Fruit fly (Drosophila melanogaster) whole organism, embryonic: ENCODE measurements around the gene CG31388.

ENCODE experiments used
- Antp ChIP-seq: fragments of 200-800 bp; sonication (Bioruptor generic); optimal IDR thresholded peaks from 3 replicates; lab custom pipeline; 2016; ENCODE audit warnings: missing biosample characterization, missing genetic modification characterization
- Awh ChIP-seq: fragments of 200-800 bp; sonication (Bioruptor generic); IDR thresholded peaks from 2 replicates; pipeline ENCODE4, ENCODE4 v1.3.6; 2022; ENCODE audit warnings: missing biosample characterization, missing genetic modification characterization
- Blimp-1 ChIP-seq: fragments of 200-800 bp; sonication (Bioruptor generic); optimal IDR thresholded peaks from 3 replicates; lab custom pipeline; 2018; ENCODE audit warnings: missing biosample characterization, missing genetic modification characterization, mild to moderate bottlenecking, moderate library complexity, missing genetic modification reagents
- CG10209 ChIP-seq: fragments of 200-800 bp; sonication (Bioruptor generic); optimal IDR thresholded peaks from 3 replicates; lab custom pipeline; 2017; ENCODE audit warnings: missing biosample characterization, mild to moderate bottlenecking, missing genetic modification characterization, missing genetic modification reagents
- CG11723 ChIP-seq: fragments of 200-800 bp; sonication (Bioruptor generic); optimal IDR thresholded peaks from 2 replicates; lab custom pipeline; 2017; ENCODE audit warnings: missing biosample characterization, mild to moderate bottlenecking, missing genetic modification characterization
- CG15514 ChIP-seq: fragments of 200-800 bp; sonication (Bioruptor generic); optimal IDR thresholded peaks from 3 replicates; lab custom pipeline; 2017; ENCODE audit warnings: missing biosample characterization, missing genetic modification characterization, mild to moderate bottlenecking, moderate library complexity, missing genetic modification reagents
- CG16815 ChIP-seq: fragments of 200-800 bp; sonication (Bioruptor generic); optimal IDR thresholded peaks from 3 replicates; lab custom pipeline; 2017; ENCODE audit warnings: missing biosample characterization, mild to moderate bottlenecking, missing genetic modification characterization
- CG18476 ChIP-seq: fragments of 200-800 bp; sonication (Bioruptor generic); optimal IDR thresholded peaks from 2 replicates; lab custom pipeline; 2016; ENCODE audit warnings: missing biosample characterization, mild to moderate bottlenecking, missing genetic modification characterization
- CG18599 ChIP-seq: fragments of 200-800 bp; sonication (Bioruptor generic); optimal IDR thresholded peaks from 3 replicates; lab custom pipeline; 2017; ENCODE audit warnings: missing biosample characterization, missing genetic modification characterization, mild to moderate bottlenecking, moderate library complexity, missing genetic modification reagents
- CG2202 ChIP-seq: fragments of 200-800 bp; sonication (Bioruptor generic); optimal IDR thresholded peaks from 2 replicates; lab custom pipeline; 2018; ENCODE audit warnings: missing biosample characterization, mild to moderate bottlenecking, missing genetic modification characterization
- CG2678 ChIP-seq: fragments of 200-800 bp; sonication (Bioruptor generic); optimal IDR thresholded peaks from 3 replicates; lab custom pipeline; 2019; ENCODE audit warnings: missing biosample characterization, mild to moderate bottlenecking, missing genetic modification characterization, moderate library complexity
- CG4282 ChIP-seq: fragments of 200-800 bp; sonication (Bioruptor generic); optimal IDR thresholded peaks from 2 replicates; lab custom pipeline; 2016; ENCODE audit warnings: missing biosample characterization, missing genetic modification characterization
- CG4328 ChIP-seq: fragments of 200-800 bp; sonication (Bioruptor generic); optimal IDR thresholded peaks from 3 replicates; lab custom pipeline; 2017; ENCODE audit warnings: missing biosample characterization, missing genetic modification reagents, missing genetic modification characterization
- CG5180 ChIP-seq: fragments of 200-800 bp; sonication (Bioruptor generic); optimal IDR thresholded peaks from 3 replicates; lab custom pipeline; 2017; ENCODE audit warnings: missing biosample characterization, missing genetic modification characterization, mild to moderate bottlenecking, moderate library complexity, missing genetic modification reagents
- CG6791 ChIP-seq: fragments of 200-800 bp; sonication (Bioruptor generic); IDR thresholded peaks from 3 replicates; pipeline ENCODE4 v1.3.6; 2022; ENCODE audit warnings: missing biosample characterization, missing genetic modification characterization; ENCODE audit not compliant: partially characterized antibody
- CG6813 ChIP-seq: fragments of 200-800 bp; sonication (Bioruptor generic); optimal IDR thresholded peaks from 2 replicates; lab custom pipeline; 2017; ENCODE audit warnings: missing biosample characterization, missing genetic modification characterization, mild to moderate bottlenecking, moderate library complexity, missing genetic modification reagents
- Camta ChIP-seq: fragments of 200-800 bp; sonication (Bioruptor generic); optimal IDR thresholded peaks from 2 replicates; lab custom pipeline; 2016; ENCODE audit warnings: missing biosample characterization, missing genetic modification characterization
- CoRest ChIP-seq: fragments of 200-800 bp; sonication (Bioruptor generic); optimal IDR thresholded peaks from 3 replicates; lab custom pipeline; 2018; ENCODE audit warnings: missing biosample characterization, mild to moderate bottlenecking, missing genetic modification characterization, moderate library complexity
- Dek ChIP-seq: fragments of 200-800 bp; sonication (Bioruptor generic); optimal IDR thresholded peaks from 3 replicates; lab custom pipeline; 2019; ENCODE audit warnings: missing biosample characterization, mild to moderate bottlenecking, missing genetic modification characterization, moderate library complexity
- Dip2 ChIP-seq: fragments of 200-800 bp; sonication (Bioruptor generic); IDR thresholded peaks from 2 replicates; pipeline ENCODE4 v1.3.6; 2022; ENCODE audit warnings: missing biosample characterization, missing genetic modification characterization
- Dll ChIP-seq: fragments of 200-800 bp; sonication (Bioruptor generic); IDR thresholded peaks from 4 replicates; pipeline ENCODE4 v1.3.6; 2022; ENCODE audit warnings: missing biosample characterization, missing genetic modification characterization; ENCODE audit not compliant: partially characterized antibody
- Dp ChIP-seq: fragments of 200-800 bp; sonication (Bioruptor generic); optimal IDR thresholded peaks from 2 replicates; lab custom pipeline; 2018; ENCODE audit warnings: missing biosample characterization, mild to moderate bottlenecking, missing genetic modification characterization, moderate library complexity
- HLH3B ChIP-seq: fragments of 200-800 bp; sonication (Bioruptor generic); IDR thresholded peaks from 2 replicates; pipeline ENCODE4 v1.3.6; 2022; ENCODE audit warnings: missing biosample characterization, missing genetic modification characterization
- Hmr ChIP-seq: fragments of 200-800 bp; sonication (Bioruptor generic); optimal IDR thresholded peaks from 3 replicates; lab custom pipeline; 2017; ENCODE audit warnings: mild to moderate bottlenecking, missing biosample characterization, missing genetic modification reagents, missing genetic modification characterization
- Lpt ChIP-seq: fragments of >200 bp; optimal IDR thresholded peaks from 2 replicates; lab custom pipeline; 2018; ENCODE audit warnings: missing biosample characterization, missing genetic modification characterization
- NC2α ChIP-seq: fragments of 200-800 bp; sonication (Bioruptor generic); optimal IDR thresholded peaks from 2 replicates; lab custom pipeline; 2016; ENCODE audit warnings: missing biosample characterization, missing genetic modification characterization
- Opbp ChIP-seq: fragments of 200-800 bp; sonication (Bioruptor generic); IDR thresholded peaks from 3 replicates; pipeline ENCODE4 v1.3.6; 2022; ENCODE audit warnings: missing biosample characterization, missing genetic modification characterization; ENCODE audit not compliant: partially characterized antibody
- Spps ChIP-seq: fragments of 200-800 bp; sonication (Bioruptor generic); optimal IDR thresholded peaks from 2 replicates; lab custom pipeline; 2018; ENCODE audit warnings: missing biosample characterization, mild to moderate bottlenecking, missing genetic modification characterization
- Trl ChIP-seq, 3 experiments: fragments of >200 bp in 2 of 3; fragments of 200-800 bp in 1 of 3; sonication (Bioruptor generic) in 1 of 3; optimal IDR thresholded peaks; 2 replicates in 1 of 3; 3 replicates in 2 of 3; lab custom pipeline; 2016 to 2017; ENCODE audit warnings: missing biosample characterization in 1 of 3, missing genetic modification characterization in 1 of 3
- Usf ChIP-seq: fragments of 200-800 bp; sonication (Bioruptor generic); optimal IDR thresholded peaks from 2 replicates; lab custom pipeline; 2017; ENCODE audit warnings: missing genotype, missing biosample characterization, missing genetic modification characterization
- ab ChIP-seq: fragments of 200-800 bp; sonication (Bioruptor generic); optimal IDR thresholded peaks from 2 replicates; lab custom pipeline; 2016; ENCODE audit warnings: missing biosample characterization, missing genetic modification characterization
- cad ChIP-seq: fragments of >200 bp; optimal IDR thresholded peaks from 2 replicates; lab custom pipeline; 2017; ENCODE audit warnings: missing biosample characterization, missing genetic modification characterization
- cas ChIP-seq: fragments of 200-800 bp; sonication (Bioruptor generic); IDR thresholded peaks from 2 replicates; pipeline ENCODE4 v1.3.6; 2022; ENCODE audit warnings: missing biosample characterization, missing genetic modification characterization
- dan ChIP-seq: fragments of 200-800 bp; sonication (Bioruptor generic); IDR thresholded peaks from 2 replicates; pipeline ENCODE4 v1.3.6; 2022; ENCODE audit warnings: missing biosample characterization, missing genetic modification characterization
- dpn ChIP-seq, 2 experiments: fragments of 200-800 bp; sonication (Bioruptor generic); optimal IDR thresholded peaks; 3 replicates each; lab custom pipeline; 2016; ENCODE audit warnings: missing biosample characterization in 2 of 2, missing genetic modification characterization in 2 of 2
- fu2 ChIP-seq: fragments of 200-800 bp; sonication (Bioruptor generic); optimal IDR thresholded peaks from 2 replicates; lab custom pipeline; 2016; ENCODE audit warnings: missing biosample characterization, missing genetic modification characterization
- h ChIP-seq: fragments of >200 bp; optimal IDR thresholded peaks from 2 replicates; lab custom pipeline; 2017
- hb ChIP-seq: fragments of 200-800 bp; sonication (Bioruptor generic); IDR thresholded peaks from 3 replicates; pipeline ENCODE4 v1.3.6; 2022; ENCODE audit warnings: missing biosample characterization, missing genetic modification characterization; ENCODE audit not compliant: partially characterized antibody
- hkb ChIP-seq, 2 experiments: fragments of 200-800 bp in 1 of 2; fragments of >200 bp in 1 of 2; sonication (Bioruptor generic) in 1 of 2; IDR thresholded peaks in 1 of 2; optimal IDR thresholded peaks in 1 of 2; 2 replicates each; pipeline versions ENCODE4 v1.3.6 to Lab custom; 2017 to 2022; ENCODE audit warnings: missing biosample characterization in 1 of 2, missing genetic modification characterization in 1 of 2
- inv ChIP-seq: fragments of 200-800 bp; sonication (Bioruptor generic); IDR thresholded peaks from 2 replicates; pipeline ENCODE4 v1.3.6; 2022; ENCODE audit warnings: missing biosample characterization, missing genetic modification characterization; ENCODE audit not compliant: partially characterized antibody
- lbe ChIP-seq: fragments of 200-800 bp; sonication (Bioruptor generic); optimal IDR thresholded peaks from 2 replicates; lab custom pipeline; 2016; ENCODE audit warnings: missing biosample characterization, mild to moderate bottlenecking, missing genetic modification characterization
- psq ChIP-seq: fragments of 200-800 bp; sonication (Bioruptor generic); optimal IDR thresholded peaks from 2 replicates; lab custom pipeline; 2017; ENCODE audit warnings: missing biosample characterization, missing genetic modification characterization
- ro ChIP-seq: fragments of 200-800 bp; sonication (Bioruptor generic); IDR thresholded peaks from 2 replicates; pipeline ENCODE4 v1.3.6; 2022; ENCODE audit warnings: missing biosample characterization, missing genetic modification characterization
- row ChIP-seq: fragments of 200-800 bp; sonication (Bioruptor generic); IDR thresholded peaks from 3 replicates; pipeline ENCODE4 v1.3.6; 2022; ENCODE audit warnings: missing biosample characterization, missing genetic modification characterization
- sc ChIP-seq, 3 experiments: fragments of >200 bp in 2 of 3; fragments of 200-800 bp in 1 of 3; sonication (Bioruptor generic) in 1 of 3; optimal IDR thresholded peaks; 2 replicates in 2 of 3; 3 replicates in 1 of 3; lab custom pipeline; 2017; ENCODE audit warnings: mild to moderate bottlenecking in 1 of 3, missing biosample characterization in 1 of 3, missing genetic modification characterization in 1 of 3, missing genetic modification reagents in 1 of 3
- sim ChIP-seq: fragments of 200-800 bp; sonication (Bioruptor generic); IDR thresholded peaks from 2 replicates; pipeline ENCODE4 v1.3.6; 2022; ENCODE audit warnings: missing biosample characterization, missing genetic modification characterization
- sna ChIP-seq: fragments of 200-800 bp; sonication (Bioruptor generic); IDR thresholded peaks from 2 replicates; pipeline ENCODE4 v1.3.6; 2022; ENCODE audit warnings: missing biosample characterization, missing genetic modification characterization; ENCODE audit not compliant: partially characterized antibody
- stc ChIP-seq: fragments of 200-800 bp; sonication (Bioruptor generic); IDR thresholded peaks from 2 replicates; pipeline ENCODE4 v1.3.6; 2022; ENCODE audit warnings: missing biosample characterization, missing genetic modification characterization
- trh ChIP-seq: fragments of 200-800 bp; sonication (Bioruptor generic); optimal IDR thresholded peaks from 2 replicates; lab custom pipeline; 2016; ENCODE audit warnings: missing biosample characterization, missing genetic modification characterization

The CG31388 gene

DNA sequence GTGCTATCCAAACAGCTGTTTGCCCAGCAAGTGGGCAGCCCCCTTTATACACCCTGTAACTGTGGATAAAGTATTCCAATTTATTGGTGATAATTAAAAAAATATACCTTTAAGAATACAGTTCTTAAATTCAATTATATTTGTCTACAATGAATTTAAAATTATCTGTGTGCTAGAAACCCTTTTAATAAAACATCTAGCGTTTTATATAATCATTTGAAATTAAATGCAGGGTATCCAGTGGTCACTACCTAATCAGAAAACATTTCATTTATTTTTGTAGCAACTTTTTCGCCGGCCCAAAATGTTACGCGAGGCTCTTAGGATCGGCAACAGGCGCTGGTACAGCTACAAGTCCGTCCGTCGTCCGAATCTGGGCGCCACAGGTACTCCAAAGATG is 11.1 kb upstream of the CG31388 start, which contains the start of gene CG17726 (continued):
- TF ChIP-seq Awh (GFP tag; lab: Robert Waterston, UW) = peak; percentile 99
- no peak for TF ChIP-seq Trl (optimal IDR thresholded peaks at IDR 0.05; lab: Kevin White, UChicago)
- TF ChIP-seq Trl (GFP tag; optimal IDR thresholded peaks at IDR 0.05; lab: Kevin White, UChicago) = peak; percentile 88
- peak; percentile 69 for TF ChIP-seq Dip2 (GFP tag; lab: Robert Waterston, UW)
- TF ChIP-seq fu2 (GFP tag; lab: Kevin White, UChicago) = peak; percentile 82
- peak; percentile 91 for TF ChIP-seq trh
- no peak for TF ChIP-seq inv (GFP tag; lab: Robert Waterston, UW)
- TF ChIP-seq CG4282 (GFP tag; lab: Kevin White, UChicago) = peak; percentile 13
- TF ChIP-seq CG5180 (GFP tag; lab: Kevin White, UChicago) = no peak
- TF ChIP-seq hb (GFP tag; lab: Robert Waterston, UW) = no peak
- TF ChIP-seq HLH3B (GFP tag; lab: Robert Waterston, UW) = peak; percentile 99
- TF ChIP-seq dan (GFP tag; lab: Robert Waterston, UW) = peak; percentile 73; the same call in 1 of the 2 replicates
- peak; percentile 97 for TF ChIP-seq sim (GFP tag; lab: Robert Waterston, UW)
- no peak for TF ChIP-seq sna
- no peak for TF ChIP-seq cad (GFP tag; lab: Kevin White, UChicago)
- TF ChIP-seq Spps (tag; lab: Kevin White, UChicago) = peak; percentile 96
- TF ChIP-seq h (lab: Kevin White, UChicago) = no peak
- peak; percentile 95 for TF ChIP-seq CG2202 (tag; lab: Kevin White, UChicago)
- TF ChIP-seq CG15514 = peak; percentile 86
- peak; percentile 93 for TF ChIP-seq CG6813 (GFP tag; lab: Kevin White, UChicago)
- peak; percentile 91 to 97 for TF ChIP-seq dpn (GFP tag; optimal IDR thresholded peaks at IDR 0.05; lab: Kevin White, UChicago)
- TF ChIP-seq stc = peak; percentile 99
- TF ChIP-seq row (GFP tag; lab: Robert Waterston, UW) = peak; percentile 100
- TF ChIP-seq sc (optimal IDR thresholded peaks at IDR 0.05; lab: Kevin White, UChicago) = no peak
- TF ChIP-seq sc (GFP tag; optimal IDR thresholded peaks at IDR 0.05; lab: Kevin White, UChicago) = peak; percentile 92
- TF ChIP-seq ro (GFP tag; lab: Robert Waterston, UW) = peak; percentile 95
- TF ChIP-seq hkb (optimal IDR thresholded peaks at IDR 0.05; lab: Kevin White, UChicago) = no peak
- TF ChIP-seq hkb (GFP tag; IDR thresholded peaks at IDR 0.05; lab: Robert Waterston, UW) = peak; percentile 98
- TF ChIP-seq Dek = peak; percentile 97
- TF ChIP-seq ab (GFP tag; lab: Kevin White, UChicago) = peak; percentile 27
- TF ChIP-seq CG16815 = peak; percentile 94
- peak; percentile 77 for TF ChIP-seq NC2α (GFP tag; lab: Kevin White, UChicago)
- peak; percentile 99 for TF ChIP-seq CoRest (tag; lab: Kevin White, UChicago)
- no peak for TF ChIP-seq Lpt
- peak; percentile 91 for TF ChIP-seq Usf
- peak; percentile 96 for TF ChIP-seq CG18476 (GFP tag; lab: Kevin White, UChicago)
- peak; percentile 96 for TF ChIP-seq cas (GFP tag; lab: Robert Waterston, UW)
- TF ChIP-seq Blimp-1 (GFP tag; lab: Kevin White, UChicago) = peak; percentile 94
- peak; percentile 55 for TF ChIP-seq CG4328 (GFP tag; lab: Kevin White, UChicago)
- TF ChIP-seq Hmr = no peak
- TF ChIP-seq CG10209 (GFP tag; lab: Kevin White, UChicago) = peak; percentile 97
- no peak for TF ChIP-seq CG18599
- peak; percentile 80 for TF ChIP-seq Antp (GFP tag; lab: Kevin White, UChicago)
- peak; percentile 98 for TF ChIP-seq CG2678
- peak; percentile 95 for TF ChIP-seq Camta (GFP tag; lab: Kevin White, UChicago)
- TF ChIP-seq lbe (GFP tag; lab: Kevin White, UChicago) = peak; percentile 83
- peak; percentile 88 for TF ChIP-seq psq (GFP tag; lab: Kevin White, UChicago)
- peak; percentile 32; the same call in 1 of the 4 replicates for TF ChIP-seq Dll (GFP tag; lab: Robert Waterston, UW)
- peak; percentile 87 for TF ChIP-seq CG11723 (GFP tag; lab: Kevin White, UChicago)
- no peak for TF ChIP-seq CG6791
- TF ChIP-seq Dp = peak; percentile 19
- TF ChIP-seq Opbp (GFP tag; lab: Robert Waterston, UW) = no peak
